Fruit fly (Drosophila melanogaster) whole organism, embryonic: Measurements from ENCODE around the gene Cad74A.

Source experiments
- B-H2 ChIP-seq: fragments of 200-800 bp; sonication (Bioruptor generic); optimal IDR thresholded peaks from 2 replicates; lab custom pipeline; 2018; ENCODE audit warnings: missing biosample characterization, mild to moderate bottlenecking, missing genetic modification characterization
- CG10366 ChIP-seq: fragments of 200-800 bp; sonication (Bioruptor generic); IDR thresholded peaks from 2 replicates; pipeline ENCODE4 v1.3.6; 2022; ENCODE audit warnings: missing biosample characterization, missing genetic modification characterization
- CG11398 ChIP-seq: fragments of 200-800 bp; sonication (Bioruptor generic); optimal IDR thresholded peaks from 2 replicates; lab custom pipeline; 2016; ENCODE audit warnings: missing biosample characterization, missing genetic modification characterization
- CG11504 ChIP-seq: fragments of 200-800 bp; sonication (Bioruptor generic); optimal IDR thresholded peaks from 3 replicates; lab custom pipeline; 2019; ENCODE audit warnings: missing biosample characterization, mild to moderate bottlenecking, missing genetic modification characterization, moderate library complexity
- CG13775 ChIP-seq: fragments of 200-800 bp; sonication (Bioruptor generic); optimal IDR thresholded peaks from 3 replicates; lab custom pipeline; 2017; ENCODE audit warnings: missing biosample characterization, mild to moderate bottlenecking, missing genetic modification characterization
- CG17361 ChIP-seq: fragments of 200-800 bp; sonication (Bioruptor generic); IDR thresholded peaks from 3 replicates; pipeline ENCODE4 v1.3.6; 2022; ENCODE audit warnings: missing biosample characterization, missing genetic modification characterization
- CG2202 ChIP-seq: fragments of 200-800 bp; sonication (Bioruptor generic); optimal IDR thresholded peaks from 2 replicates; lab custom pipeline; 2018; ENCODE audit warnings: missing biosample characterization, mild to moderate bottlenecking, missing genetic modification characterization
- CG30403 ChIP-seq: fragments of 200-800 bp; sonication (Bioruptor generic); optimal IDR thresholded peaks from 3 replicates; lab custom pipeline; 2016; ENCODE audit warnings: missing biosample characterization, missing genetic modification characterization
- CG31365 ChIP-seq: fragments of 200-800 bp; sonication (Bioruptor generic); optimal IDR thresholded peaks from 2 replicates; lab custom pipeline; 2018; ENCODE audit warnings: missing biosample characterization, mild to moderate bottlenecking, missing genetic modification characterization
- CG3838 ChIP-seq: fragments of 200-800 bp; sonication (Bioruptor generic); optimal IDR thresholded peaks from 3 replicates; lab custom pipeline; 2016; ENCODE audit warnings: missing biosample characterization, missing genetic modification characterization
- CG4282 ChIP-seq: fragments of 200-800 bp; sonication (Bioruptor generic); optimal IDR thresholded peaks from 2 replicates; lab custom pipeline; 2016; ENCODE audit warnings: missing biosample characterization, missing genetic modification characterization
- CG4730 ChIP-seq: fragments of 200-800 bp; sonication (Bioruptor generic); IDR thresholded peaks from 2 replicates; pipeline ENCODE4 v1.3.6; 2022; ENCODE audit warnings: missing biosample characterization, missing genetic modification characterization
- CG8765 ChIP-seq: fragments of 200-800 bp; sonication (Bioruptor generic); IDR thresholded peaks from 2 replicates; pipeline ENCODE4 v1.3.6; 2022; ENCODE audit warnings: missing biosample characterization, missing genetic modification characterization
- CG8944 ChIP-seq: fragments of 200-800 bp; sonication (Bioruptor generic); optimal IDR thresholded peaks from 3 replicates; lab custom pipeline; 2016; ENCODE audit warnings: missing biosample characterization, missing genetic modification characterization
- Dek ChIP-seq: fragments of 200-800 bp; sonication (Bioruptor generic); optimal IDR thresholded peaks from 3 replicates; lab custom pipeline; 2019; ENCODE audit warnings: missing biosample characterization, mild to moderate bottlenecking, missing genetic modification characterization, moderate library complexity
- Dll ChIP-seq: fragments of 200-800 bp; sonication (Bioruptor generic); IDR thresholded peaks from 4 replicates; pipeline ENCODE4 v1.3.6; 2022; ENCODE audit warnings: missing biosample characterization, missing genetic modification characterization; ENCODE audit not compliant: partially characterized antibody
- Ets65A ChIP-seq: fragments of 200-800 bp; sonication (Bioruptor generic); peaks from one replicate; lab custom pipeline; 2016; ENCODE audit warnings: missing biosample characterization, missing genetic modification characterization
- Gsc ChIP-seq: fragments of 200-800 bp; sonication (Bioruptor generic); IDR thresholded peaks from 2 replicates; pipeline ENCODE4 v1.3.6; 2022; ENCODE audit warnings: missing biosample characterization, missing genetic modification characterization
- HLH4C ChIP-seq: fragments of 200-800 bp; sonication (Bioruptor generic); IDR thresholded peaks from 3 replicates; pipeline ENCODE4 v1.3.6; 2022; ENCODE audit warnings: missing biosample characterization, missing genetic modification characterization; ENCODE audit not compliant: partially characterized antibody
- Hmr ChIP-seq: fragments of 200-800 bp; sonication (Bioruptor generic); optimal IDR thresholded peaks from 3 replicates; lab custom pipeline; 2017; ENCODE audit warnings: mild to moderate bottlenecking, missing biosample characterization, missing genetic modification reagents, missing genetic modification characterization
- Myb ChIP-seq: fragments of 200-800 bp; sonication (Bioruptor generic); optimal IDR thresholded peaks from 2 replicates; lab custom pipeline; 2016; ENCODE audit warnings: missing biosample characterization, missing genetic modification characterization
- Neu2 ChIP-seq: fragments of 200-800 bp; sonication (Bioruptor generic); optimal IDR thresholded peaks from 3 replicates; lab custom pipeline; 2016; ENCODE audit warnings: missing biosample characterization, missing genetic modification characterization, borderline replicate concordance
- Pdp1 ChIP-seq, 2 experiments: fragments of 200-800 bp; sonication (Bioruptor generic); optimal IDR thresholded peaks; 3 replicates each; lab custom pipeline; 2016; ENCODE audit warnings: missing biosample characterization in 2 of 2, missing genetic modification characterization in 2 of 2, mild to moderate bottlenecking in 1 of 2, moderate library complexity in 1 of 2
- Rfx ChIP-seq: fragments of 200-800 bp; sonication (Bioruptor generic); IDR thresholded peaks from 2 replicates; pipeline ENCODE4 v1.3.6; 2022; ENCODE audit warnings: missing biosample characterization, missing genetic modification characterization
- Scr ChIP-seq: fragments of 200-800 bp; sonication (Bioruptor generic); IDR thresholded peaks from 2 replicates; pipeline ENCODE4 v1.3.6; 2022; ENCODE audit warnings: missing biosample characterization, missing genetic modification characterization; ENCODE audit not compliant: partially characterized antibody
- Tbp ChIP-seq: fragments of >200 bp; optimal IDR thresholded peaks from 2 replicates; lab custom pipeline; 2018; ENCODE audit warnings: missing biosample characterization, missing genetic modification characterization
- Xrp1 ChIP-seq: fragments of 200-800 bp; sonication (Bioruptor generic); IDR thresholded peaks from 2 replicates; pipeline ENCODE4 v1.3.6; 2022; ENCODE audit warnings: missing biosample characterization, missing genetic modification characterization
- ac ChIP-seq: fragments of 200-800 bp; sonication (Bioruptor generic); optimal IDR thresholded peaks from 3 replicates; lab custom pipeline; 2017; ENCODE audit warnings: missing biosample characterization, mild to moderate bottlenecking, missing genetic modification characterization
- ara ChIP-seq: fragments of 200-800 bp; sonication (Bioruptor generic); IDR thresholded peaks from 2 replicates; pipeline ENCODE4 v1.3.6; 2022; ENCODE audit warnings: missing biosample characterization, missing genetic modification characterization
- bab2 ChIP-seq: fragments of 200-800 bp; sonication (Bioruptor generic); optimal IDR thresholded peaks from 2 replicates; lab custom pipeline; 2016; ENCODE audit warnings: missing biosample characterization, missing genetic modification characterization
- crc ChIP-seq: fragments of 200-800 bp; sonication (Bioruptor generic); optimal IDR thresholded peaks from 2 replicates; lab custom pipeline; 2016; ENCODE audit warnings: missing biosample characterization, missing genetic modification characterization
- dmrt99B ChIP-seq: fragments of 200-800 bp; sonication (Bioruptor generic); optimal IDR thresholded peaks from 2 replicates; lab custom pipeline; 2018; ENCODE audit warnings: missing biosample characterization, mild to moderate bottlenecking, missing genetic modification characterization, moderate library complexity
- dysf ChIP-seq: fragments of 200-800 bp; sonication (Bioruptor generic); IDR thresholded peaks from 3 replicates; pipeline ENCODE4 v1.3.6; 2022; ENCODE audit warnings: missing biosample characterization, missing genetic modification characterization
- eyg ChIP-seq: fragments of 200-800 bp; sonication (Bioruptor generic); optimal IDR thresholded peaks from 3 replicates; lab custom pipeline; 2016; ENCODE audit warnings: missing biosample characterization, missing genetic modification characterization
- fd64A ChIP-seq: fragments of 200-800 bp; sonication (Bioruptor generic); optimal IDR thresholded peaks from 3 replicates; lab custom pipeline; 2018; ENCODE audit warnings: missing biosample characterization, mild to moderate bottlenecking, missing genetic modification characterization
- gcm ChIP-seq: fragments of 200-800 bp; sonication (Bioruptor generic); optimal IDR thresholded peaks from 2 replicates; lab custom pipeline; 2019; ENCODE audit warnings: missing biosample characterization, mild to moderate bottlenecking, missing genetic modification characterization, moderate library complexity
- h ChIP-seq: fragments of >200 bp; optimal IDR thresholded peaks from 2 replicates; lab custom pipeline; 2017
- jumu ChIP-seq: fragments of 200-800 bp; sonication (Bioruptor generic); optimal IDR thresholded peaks from 3 replicates; lab custom pipeline; 2016; ENCODE audit warnings: missing biosample characterization, missing genetic modification characterization
- lbe ChIP-seq: fragments of 200-800 bp; sonication (Bioruptor generic); optimal IDR thresholded peaks from 2 replicates; lab custom pipeline; 2016; ENCODE audit warnings: missing biosample characterization, mild to moderate bottlenecking, missing genetic modification characterization
- lola ChIP-seq, 3 experiments: fragments of >200 bp in 2 of 3; fragments of 200-800 bp in 1 of 3; sonication (Bioruptor generic) in 1 of 3; optimal IDR thresholded peaks; 2 replicates each; lab custom pipeline; 2017 to 2019; ENCODE audit warnings: missing biosample characterization in 3 of 3, missing genetic modification characterization in 3 of 3, mild to moderate bottlenecking in 1 of 3, moderate library complexity in 1 of 3
- maf-S ChIP-seq: fragments of 200-800 bp; sonication (Bioruptor generic); optimal IDR thresholded peaks from 2 replicates; lab custom pipeline; 2016; ENCODE audit warnings: missing biosample characterization, missing genetic modification characterization
- nerfin-2 ChIP-seq: fragments of 200-800 bp; sonication (Bioruptor generic); IDR thresholded peaks from 2 replicates; pipeline ENCODE4 v1.3.6; 2022; ENCODE audit warnings: missing biosample characterization, missing genetic modification characterization; ENCODE audit not compliant: partially characterized antibody
- odd ChIP-seq: fragments of 200-800 bp; sonication (Bioruptor generic); optimal IDR thresholded peaks from 2 replicates; lab custom pipeline; 2017; ENCODE audit warnings: missing biosample characterization, mild to moderate bottlenecking, missing genetic modification characterization
- phol ChIP-seq: fragments of 200-800 bp; sonication (Bioruptor generic); optimal IDR thresholded peaks from 3 replicates; lab custom pipeline; 2018; ENCODE audit warnings: missing biosample characterization, mild to moderate bottlenecking, missing genetic modification characterization, moderate library complexity
- prd ChIP-seq, 3 experiments: fragments of >200 bp in 2 of 3; fragments of 200-800 bp in 1 of 3; sonication (Bioruptor generic) in 1 of 3; optimal IDR thresholded peaks in 2 of 3; IDR thresholded peaks in 1 of 3; 2 replicates in 2 of 3; 3 replicates in 1 of 3; pipeline versions ENCODE4 v1.3.6 to Lab custom; 2017 to 2022; ENCODE audit warnings: missing biosample characterization in 1 of 3, missing genetic modification characterization in 1 of 3
- rib ChIP-seq: fragments of 200-800 bp; sonication (Bioruptor generic); IDR thresholded peaks from 2 replicates; pipeline ENCODE4 v1.3.6; 2022; ENCODE audit warnings: missing biosample characterization, missing genetic modification characterization
- salm ChIP-seq: fragments of 200-800 bp; sonication (Bioruptor generic); optimal IDR thresholded peaks from 2 replicates; lab custom pipeline; 2018; ENCODE audit warnings: missing biosample characterization, mild to moderate bottlenecking, missing genetic modification characterization
- ssp ChIP-seq: fragments of 200-800 bp; sonication (Bioruptor generic); IDR thresholded peaks from 2 replicates; pipeline ENCODE4 v1.3.6; 2022; ENCODE audit warnings: missing biosample characterization, missing genetic modification characterization
- vnd ChIP-seq: fragments of 200-800 bp; sonication (Bioruptor generic); IDR thresholded peaks from 3 replicates; pipeline ENCODE4 v1.3.6; 2022; ENCODE audit warnings: missing biosample characterization, missing genetic modification characterization; ENCODE audit not compliant: partially characterized antibody

Gene Cad74A

DNA sequence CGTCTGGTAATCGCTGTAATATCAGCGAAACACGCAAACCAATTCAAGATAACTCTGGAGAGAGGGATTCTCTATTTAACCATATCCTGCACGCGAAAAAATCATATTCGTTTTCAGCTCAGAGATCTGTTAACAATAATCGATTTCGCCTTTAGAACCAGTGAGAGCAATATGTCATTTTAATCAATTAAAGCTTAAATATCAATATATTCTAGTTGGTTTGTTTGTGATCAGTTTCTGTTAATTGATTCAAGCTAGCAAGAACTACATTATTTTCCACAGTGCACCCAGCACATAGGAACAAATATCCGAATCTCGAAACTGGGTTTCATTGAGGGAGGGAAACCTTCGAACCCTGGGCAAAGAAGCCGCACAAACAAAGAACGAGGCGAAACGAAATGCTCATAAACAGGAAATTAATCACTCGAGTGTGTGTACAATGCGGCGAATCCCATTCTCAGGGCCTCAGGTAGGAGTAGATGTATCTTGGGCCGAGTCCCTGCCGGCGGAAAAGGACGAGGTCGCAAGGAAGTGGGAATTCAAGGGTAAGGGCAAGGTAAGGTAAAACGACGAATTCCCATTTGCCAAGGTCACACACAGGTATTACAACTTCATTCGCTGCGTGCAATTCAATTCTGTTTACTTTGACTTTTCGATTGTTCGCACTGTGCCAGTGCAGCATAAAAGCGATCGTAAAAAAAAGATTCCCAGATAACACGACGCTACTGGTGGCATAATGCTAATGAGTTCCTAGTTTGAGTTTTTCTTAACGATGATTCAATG is 36.8 kb upstream of the Cad74A start (continued):
- TF ChIP-seq fd64A (no peak), CG10366 (no peak; the same call in 1 of the 2 replicates), Hmr (peak; percentile 6), rib (GFP tag; lab: Robert Waterston, UW) (no peak), Scr (GFP tag; lab: Robert Waterston, UW) (no peak), Dek (tag; lab: Kevin White, UChicago) (no peak), HLH4C (GFP tag; lab: Robert Waterston, UW) (no peak), dmrt99B (tag; lab: Kevin White, UChicago) (no peak), CG11398 (peak; percentile 24), CG8944 (GFP tag; lab: Kevin White, UChicago) (peak; percentile 49), ara (peak; percentile 61; the same call in 1 of the 2 replicates), Ets65A (peak; percentile 92), lola (GFP tag; optimal IDR thresholded peaks at IDR 0.05; lab: Kevin White, UChicago) (peak in 1 of 3 experiments; percentile 86), eyg (GFP tag; lab: Kevin White, UChicago) (no peak), ssp (GFP tag; lab: Robert Waterston, UW) (no peak), CG30403 (GFP tag; lab: Kevin White, UChicago) (peak; percentile 39), CG11504 (peak; percentile 5), phol (peak; percentile 66), B-H2 (GFP tag; lab: Kevin White, UChicago) (no peak), h (lab: Kevin White, UChicago) (no peak), maf-S (GFP tag; lab: Kevin White, UChicago) (peak; percentile 42), prd (optimal IDR thresholded peaks at IDR 0.05; lab: Kevin White, UChicago) (no peak), prd (GFP tag; IDR thresholded peaks at IDR 0.05; lab: Robert Waterston, UW) (peak; percentile 85), CG31365 (no peak), vnd (no peak), Rfx (GFP tag; lab: Robert Waterston, UW) (no peak), Myb (GFP tag; lab: Kevin White, UChicago) (peak; percentile 23), CG3838 (GFP tag; lab: Kevin White, UChicago) (no peak), Neu2 (GFP tag; lab: Kevin White, UChicago) (peak; percentile 55), dysf (GFP tag; lab: Robert Waterston, UW) (0 out of 3 replicates have a peak, but pooled peaks have one; percentile 17), Dll (no peak), CG8765 (GFP tag; lab: Robert Waterston, UW) (peak; percentile 84), ac (GFP tag; lab: Kevin White, UChicago) (peak; percentile 76), salm (tag; lab: Kevin White, UChicago) (no peak), Tbp (GFP tag; lab: Kevin White, UChicago) (no peak), CG2202 (tag; lab: Kevin White, UChicago) (peak; percentile 69), crc (GFP tag; lab: Kevin White, UChicago) (peak; percentile 39), odd (peak; percentile 4), gcm (GFP tag; lab: Kevin White, UChicago) (peak; percentile 44), jumu (GFP tag; lab: Kevin White, UChicago) (peak; percentile 28), CG4282 (GFP tag; lab: Kevin White, UChicago) (no peak), CG13775 (GFP tag; lab: Kevin White, UChicago) (peak; percentile 69), nerfin-2 (GFP tag; lab: Robert Waterston, UW) (no peak), CG17361 (GFP tag; lab: Robert Waterston, UW) (peak; percentile 57; the same call in 1 of the 3 replicates), bab2 (GFP tag; lab: Kevin White, UChicago) (peak; percentile 37), Xrp1 (GFP tag; lab: Robert Waterston, UW) (peak; percentile 76), CG4730 (GFP tag; lab: Robert Waterston, UW) (no peak), lbe (GFP tag; lab: Kevin White, UChicago) (no peak), Gsc (GFP tag; lab: Robert Waterston, UW) (no peak), Pdp1 (GFP tag; optimal IDR thresholded peaks at IDR 0.05; lab: Kevin White, UChicago) (peak; percentile 23 to 49)
